Fruit fly (Drosophila melanogaster): ENCODE data around the gene CG9286.

Gene CG9286

DNA sequence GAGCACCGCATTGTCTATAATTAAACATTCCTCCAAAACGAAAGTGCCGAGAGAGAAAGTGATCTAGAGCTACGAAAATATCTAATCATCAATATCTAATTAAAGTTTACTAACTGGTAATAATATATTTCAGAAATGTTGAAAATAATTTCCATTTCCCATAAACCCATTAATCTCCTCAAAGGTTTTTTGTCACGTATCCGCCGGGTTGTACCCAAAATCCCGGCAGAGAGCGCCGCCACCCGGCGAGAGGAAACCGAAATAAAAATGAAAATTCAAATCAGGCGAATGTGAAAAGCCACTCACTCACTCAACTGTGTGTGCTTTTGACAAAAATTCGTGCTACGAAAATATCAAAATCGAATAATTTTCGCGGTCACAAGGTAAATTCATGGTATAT is 9.6 kb upstream of the CG9286 start, which contains the start of gene CG9297:
CG9297 (plus strand) TSS at position 301 of the 400 bp plus-strand sequence.
- TF ChIP-seq Pif1B (GFP tag; optimal IDR thresholded peaks at IDR 0.05) = no peak
- TF ChIP-seq CG8159 (tag; optimal IDR thresholded peaks at IDR 0.05) = no peak
- TF ChIP-seq CG12605 (GFP tag; IDR thresholded peaks at IDR 0.05) = no peak
- TF ChIP-seq Ets98B (GFP tag; IDR thresholded peaks at IDR 0.05) = no peak
- no peak for TF ChIP-seq Snoo (tag; optimal IDR thresholded peaks at IDR 0.05)
- no peak for TF ChIP-seq rn (GFP tag; IDR thresholded peaks at IDR 0.05)
- TF ChIP-seq CG4496 (GFP tag; IDR thresholded peaks at IDR 0.05) = no peak
- no peak for TF ChIP-seq CG32121 (GFP tag; IDR thresholded peaks at IDR 0.05)
- no peak for TF ChIP-seq EcR (GFP tag; optimal IDR thresholded peaks at IDR 0.05)
- no peak for TF ChIP-seq D1 (tag; optimal IDR thresholded peaks at IDR 0.05)

DNA sequence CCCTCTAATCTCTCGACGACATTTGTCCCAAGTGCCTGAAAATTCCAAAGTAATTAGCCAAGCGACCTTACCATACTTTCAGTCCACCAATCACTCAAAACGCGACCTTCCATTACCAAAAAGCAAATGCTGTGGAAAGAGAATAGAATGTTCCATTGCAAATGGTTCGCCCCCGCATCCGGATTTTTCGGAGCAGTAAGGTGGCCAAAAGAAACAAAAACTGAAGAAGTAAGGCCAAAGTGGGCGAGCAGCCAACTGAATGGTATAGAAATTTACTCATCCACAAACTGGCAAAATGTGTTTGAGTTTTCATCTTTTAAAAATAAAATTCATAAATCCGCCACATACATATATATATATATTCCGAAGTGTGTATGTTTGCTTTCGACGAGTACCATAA is 7.4 kb upstream of the CG9286 start:
- TF ChIP-seq EcR (GFP tag; optimal IDR thresholded peaks at IDR 0.05) = no peak
- TF ChIP-seq Pif1A (GFP tag; optimal IDR thresholded peaks at IDR 0.05) = no peak
- TF ChIP-seq Pif1B (GFP tag; optimal IDR thresholded peaks at IDR 0.05) = no peak
- no peak for TF ChIP-seq Ets98B (GFP tag; IDR thresholded peaks at IDR 0.05)
- no peak for TF ChIP-seq CG17806 (tag; optimal IDR thresholded peaks at IDR 0.05)
- no peak for TF ChIP-seq CG4496 (GFP tag; IDR thresholded peaks at IDR 0.05)
- TF ChIP-seq CG32121 (GFP tag; IDR thresholded peaks at IDR 0.05) = no peak
- no peak for TF ChIP-seq CG12605 (GFP tag; IDR thresholded peaks at IDR 0.05)
- no peak for TF ChIP-seq CG8301 (tag; optimal IDR thresholded peaks at IDR 0.05)
- no peak for TF ChIP-seq gl (tag; optimal IDR thresholded peaks at IDR 0.05)
- TF ChIP-seq rn (GFP tag; IDR thresholded peaks at IDR 0.05) = no peak
- TF ChIP-seq CG15710 (tag; optimal IDR thresholded peaks at IDR 0.05) = no peak
- TF ChIP-seq D1 (tag; optimal IDR thresholded peaks at IDR 0.05) = no peak
- no peak for TF ChIP-seq CG13204 (GFP tag; optimal IDR thresholded peaks at IDR 0.05)

DNA sequence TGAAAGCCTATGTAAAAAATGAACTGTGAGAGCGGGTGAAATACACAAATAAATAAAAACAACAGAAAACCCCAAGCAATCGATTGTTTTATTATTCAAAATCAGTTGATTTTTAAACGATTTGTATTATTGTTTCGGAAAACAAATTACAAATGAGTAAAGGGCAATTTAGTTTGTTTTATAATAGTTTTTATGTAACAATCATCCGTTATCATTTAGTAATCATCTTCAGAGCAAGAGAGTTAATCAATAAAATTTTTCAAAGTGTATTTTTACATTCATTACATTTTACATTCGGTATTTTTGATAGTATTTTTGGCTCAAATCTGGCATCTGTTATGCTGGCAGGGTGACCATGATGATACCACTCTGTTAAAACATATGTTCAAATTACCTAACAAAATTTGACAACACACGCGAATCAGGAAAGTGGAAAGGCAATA is 1.5 kb upstream of the CG9286 start, which contains the start of the genes CG42375 and CG9288:
CG42375 (plus strand) TSS at position 384 of the 443 bp plus-strand sequence.
CG9288 (plus strand) TSS at position 384 of the 443 bp plus-strand sequence.
- TF ChIP-seq Snoo (tag; optimal IDR thresholded peaks at IDR 0.05) (no peak), CG15710 (tag; optimal IDR thresholded peaks at IDR 0.05) (no peak), fd96Ca (GFP tag; IDR thresholded peaks at IDR 0.05) (no peak), D1 (tag; optimal IDR thresholded peaks at IDR 0.05) (peak; percentile 52), CG17806 (tag; optimal IDR thresholded peaks at IDR 0.05) (peak; percentile 76), rn (GFP tag; IDR thresholded peaks at IDR 0.05) (peak; percentile 32; the same call in 1 of the 2 replicates), gl (tag; optimal IDR thresholded peaks at IDR 0.05) (peak; percentile 30), CG32121 (GFP tag; IDR thresholded peaks at IDR 0.05) (peak; percentile 80), CG12605 (GFP tag; IDR thresholded peaks at IDR 0.05) (no peak), CG4496 (GFP tag; IDR thresholded peaks at IDR 0.05) (peak; percentile 46; the same call in 1 of the 3 replicates), CG8301 (tag; optimal IDR thresholded peaks at IDR 0.05) (peak; percentile 82), CG14655 (GFP tag; optimal IDR thresholded peaks at IDR 0.05) (peak; percentile 83), CG10348 (GFP tag; IDR thresholded peaks at IDR 0.05) (no peak), Ets98B (GFP tag; IDR thresholded peaks at IDR 0.05) (0 out of 2 replicates have a peak, but pooled peaks have one; percentile 38), CG8159 (tag; optimal IDR thresholded peaks at IDR 0.05) (peak; percentile 78), Pif1B (GFP tag; optimal IDR thresholded peaks at IDR 0.05) (peak; percentile 42), Pif1A (GFP tag; optimal IDR thresholded peaks at IDR 0.05) (peak; percentile 58), CG13204 (GFP tag; optimal IDR thresholded peaks at IDR 0.05) (no peak), CG9948 (tag; optimal IDR thresholded peaks at IDR 0.05) (no peak), EcR (GFP tag; optimal IDR thresholded peaks at IDR 0.05) (no peak), CG34367 (tag; optimal IDR thresholded peaks at IDR 0.05) (no peak)

DNA sequence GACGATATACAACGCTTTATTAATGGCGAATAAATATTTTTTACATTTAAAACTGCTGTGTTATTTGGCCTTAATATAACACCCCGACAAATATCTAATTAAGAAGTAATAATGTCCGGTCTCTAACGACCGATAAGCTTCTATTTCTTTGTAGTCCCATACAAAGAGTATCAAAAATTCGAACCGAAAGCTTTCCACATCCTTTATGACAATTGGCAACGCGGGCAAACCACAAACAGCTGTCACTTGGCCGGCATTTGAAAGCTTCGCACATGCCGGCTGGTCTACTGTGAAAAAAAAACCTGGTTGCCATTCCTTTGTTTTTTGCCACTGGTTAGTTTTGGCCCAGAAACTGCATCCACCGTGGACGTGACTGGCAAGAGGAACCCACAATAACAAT is 1.3 kb downstream of the CG9286 start, which contains the start of gene Dip-B:
Dip-B (plus strand) TSS at position 254 of the 400 bp plus-strand sequence.
- TF ChIP-seq gl (tag; optimal IDR thresholded peaks at IDR 0.05) = no peak
- no peak for TF ChIP-seq CG34367 (tag; optimal IDR thresholded peaks at IDR 0.05)
- TF ChIP-seq CG15710 (tag; optimal IDR thresholded peaks at IDR 0.05) = no peak
- no peak for TF ChIP-seq CG9948 (tag; optimal IDR thresholded peaks at IDR 0.05)
- no peak for TF ChIP-seq CG12605 (GFP tag; IDR thresholded peaks at IDR 0.05)
- no peak for TF ChIP-seq CG8301 (tag; optimal IDR thresholded peaks at IDR 0.05)
- no peak for TF ChIP-seq EcR (GFP tag; optimal IDR thresholded peaks at IDR 0.05)
- TF ChIP-seq Snoo (tag; optimal IDR thresholded peaks at IDR 0.05) = no peak
- TF ChIP-seq Pif1A (GFP tag; optimal IDR thresholded peaks at IDR 0.05) = no peak
- TF ChIP-seq CG17806 (tag; optimal IDR thresholded peaks at IDR 0.05) = no peak
- no peak for TF ChIP-seq D1 (tag; optimal IDR thresholded peaks at IDR 0.05)
- TF ChIP-seq Pif1B (GFP tag; optimal IDR thresholded peaks at IDR 0.05) = no peak
- TF ChIP-seq Ets98B (GFP tag; IDR thresholded peaks at IDR 0.05) = no peak

DNA sequence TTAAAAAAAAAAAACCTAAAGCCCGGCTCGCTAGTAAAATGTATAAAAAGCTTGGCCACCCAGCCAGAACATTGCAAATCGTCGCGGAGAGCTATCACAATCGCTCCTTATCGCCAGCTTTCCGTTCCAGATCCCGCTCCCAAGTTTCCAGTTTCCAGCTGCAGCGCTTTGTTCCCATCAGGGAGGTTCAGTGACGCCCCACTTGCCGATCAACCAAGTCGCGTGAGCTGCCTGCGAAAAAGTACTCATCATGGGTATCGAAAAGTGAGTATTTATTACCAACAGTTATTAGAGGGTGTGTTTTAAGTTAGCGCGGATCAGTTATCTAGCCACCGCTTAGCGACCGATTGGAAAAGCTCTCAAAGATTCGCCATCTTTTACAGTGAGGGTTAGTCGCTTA is 1.8 kb downstream of the CG9286 start:
- no peak for TF ChIP-seq CG9948 (tag; optimal IDR thresholded peaks at IDR 0.05)
- 0 out of 3 replicates have a peak, but pooled peaks have one; percentile 47 for TF ChIP-seq CG4496 (GFP tag; IDR thresholded peaks at IDR 0.05)
- peak; percentile 62 for TF ChIP-seq EcR (GFP tag; optimal IDR thresholded peaks at IDR 0.05)

DNA sequence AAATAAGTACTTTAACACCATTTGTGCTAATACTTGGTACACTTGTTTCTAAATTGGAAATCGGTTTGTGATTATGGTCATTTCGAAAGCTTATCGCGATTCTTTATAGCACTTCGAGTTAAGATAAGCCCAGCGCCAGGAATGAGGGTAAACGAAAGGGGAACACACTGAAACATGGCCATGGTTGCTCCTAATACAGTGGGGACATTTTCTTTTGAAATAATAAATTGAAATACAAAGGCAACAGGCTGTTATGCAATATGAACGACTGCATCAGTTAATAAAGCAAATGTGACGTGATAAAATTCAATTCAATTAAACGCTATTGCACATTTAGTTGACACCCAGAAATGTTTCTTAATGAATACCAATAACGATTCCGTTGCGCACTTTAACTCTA is 2.6 kb downstream of the CG9286 start:
- TF ChIP-seq CG4496 (GFP tag; IDR thresholded peaks at IDR 0.05) = no peak
- no peak for TF ChIP-seq CG12605 (GFP tag; IDR thresholded peaks at IDR 0.05)

DNA sequence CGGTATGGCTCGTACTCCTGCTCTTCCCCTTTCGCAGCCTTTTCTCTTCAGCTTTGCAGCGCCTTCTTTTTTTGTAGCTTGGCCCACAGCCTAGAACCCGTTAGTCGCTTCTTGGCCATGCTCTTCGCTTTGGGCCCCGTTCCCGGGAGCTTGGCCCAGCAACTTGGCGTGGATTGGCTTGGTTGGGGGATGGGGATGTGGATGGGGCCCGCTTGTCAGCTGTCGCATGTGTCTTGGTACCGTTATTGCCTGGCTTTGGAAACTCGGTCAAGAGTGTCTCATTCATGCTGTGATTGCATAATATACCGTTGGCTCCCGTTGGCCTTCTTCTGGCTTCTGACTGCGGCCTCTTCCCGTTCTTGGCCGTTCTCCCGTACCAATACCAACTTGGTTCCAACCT is 5.1 kb downstream of the CG9286 start:
- TF ChIP-seq CG17806 (tag; optimal IDR thresholded peaks at IDR 0.05) = no peak
- 0 out of 3 replicates have a peak, but pooled peaks have one; percentile 46 for TF ChIP-seq CG4496 (GFP tag; IDR thresholded peaks at IDR 0.05)
